Worm (Caenorhabditis elegans) whole organism, mixed stage, embryonic: ENCODE measurements around the gene W07G4.1.

Experiments
- M03D4.4 ChIP-seq: sonication (generic microtip); optimal IDR thresholded peaks from 2 replicates; lab custom pipeline; 2017; ENCODE audit warnings: mild to moderate bottlenecking, missing genetic modification characterization, missing compliant biosample characterization
- bed-3 ChIP-seq: fragments of 200-800 bp; sonication (Bioruptor generic); optimal IDR thresholded peaks from 3 replicates; lab custom pipeline; 2018; ENCODE audit warnings: mild to moderate bottlenecking, missing genetic modification characterization, moderate library complexity, missing compliant biosample characterization
- blmp-1 ChIP-seq: fragments of 150-350 bp; optimal IDR thresholded peaks from 2 replicates; lab custom pipeline; 2014; ENCODE audit warnings: missing biosample characterization, missing genetic modification characterization
- ceh-39 ChIP-seq: fragments of 150-350 bp; optimal IDR thresholded peaks from 2 replicates; lab custom pipeline; 2014; ENCODE audit warnings: missing biosample characterization, missing genetic modification characterization
- ceh-43 ChIP-seq: fragments of 200-800 bp; sonication (Bioruptor generic); optimal IDR thresholded peaks from 2 replicates; lab custom pipeline; 2018; ENCODE audit warnings: mild to moderate bottlenecking, missing genetic modification characterization, moderate library complexity, missing compliant biosample characterization
- ceh-83 ChIP-seq: fragments of 200-800 bp; sonication (Bioruptor generic); optimal IDR thresholded peaks from 2 replicates; lab custom pipeline; 2018; ENCODE audit warnings: mild to moderate bottlenecking, missing genetic modification characterization, missing compliant biosample characterization
- ces-1 ChIP-seq: fragments of 150-350 bp; optimal IDR thresholded peaks from 2 replicates; lab custom pipeline; 2014; ENCODE audit warnings: missing biosample characterization, missing genetic modification reagents, missing genetic modification characterization
- cnd-1 ChIP-seq: fragments of 200-800 bp; sonication (Bioruptor generic); optimal IDR thresholded peaks from 2 replicates; lab custom pipeline; 2018; ENCODE audit warnings: mild to moderate bottlenecking, missing genetic modification characterization, missing compliant biosample characterization
- drap-1 ChIP-seq: fragments of 200-800 bp; sonication (Bioruptor generic); optimal IDR thresholded peaks from 3 replicates; lab custom pipeline; 2018; ENCODE audit warnings: mild to moderate bottlenecking, missing genetic modification characterization, missing compliant biosample characterization
- elt-1 ChIP-seq: sonication (generic microtip); optimal IDR thresholded peaks from 2 replicates; lab custom pipeline; 2017; ENCODE audit warnings: missing genetic modification characterization, mild to moderate bottlenecking, missing compliant biosample characterization, antibody characterized with exemption, moderate library complexity, borderline replicate concordance; ENCODE audit not compliant: insufficient read depth
- elt-3 ChIP-seq: fragments of 150-350 bp; optimal IDR thresholded peaks from 2 replicates; lab custom pipeline; 2014; ENCODE audit warnings: missing biosample characterization, missing genetic modification characterization
- flh-1 ChIP-seq: fragments of 200-800 bp; sonication (Bioruptor generic); optimal IDR thresholded peaks from 2 replicates; lab custom pipeline; 2018; ENCODE audit warnings: mild to moderate bottlenecking, missing genetic modification characterization, moderate library complexity, missing compliant biosample characterization
- ham-2 ChIP-seq: fragments of 200-800 bp; sonication (Bioruptor generic); optimal IDR thresholded peaks from 2 replicates; lab custom pipeline; 2018; ENCODE audit warnings: mild to moderate bottlenecking, missing genetic modification characterization, missing compliant biosample characterization
- hlh-1 ChIP-seq: fragments of 150-350 bp; optimal IDR thresholded peaks from 2 replicates; lab custom pipeline; 2014; ENCODE audit warnings: missing biosample characterization, missing genetic modification reagents, missing genetic modification characterization
- lin-13 ChIP-seq: fragments of 150-350 bp; optimal IDR thresholded peaks from 2 replicates; lab custom pipeline; 2014; ENCODE audit warnings: missing biosample characterization, missing genetic modification characterization
- lsy-2 ChIP-seq: fragments of 150-350 bp; optimal IDR thresholded peaks from 2 replicates; lab custom pipeline; 2014; ENCODE audit warnings: missing biosample characterization, missing genetic modification characterization
- mab-5 ChIP-seq: fragments of 150-350 bp; optimal IDR thresholded peaks from 2 replicates; lab custom pipeline; 2014; ENCODE audit warnings: missing biosample characterization, missing genetic modification characterization
- mep-1 ChIP-seq: fragments of 150-350 bp; optimal IDR thresholded peaks from 2 replicates; lab custom pipeline; 2017; ENCODE audit warnings: missing biosample characterization, missing genetic modification reagents, missing genetic modification characterization, inconsistent platforms
- mls-2 ChIP-seq: sonication (generic microtip); optimal IDR thresholded peaks from 2 replicates; lab custom pipeline; 2016; ENCODE audit warnings: mild to moderate bottlenecking, missing genetic modification characterization, moderate library complexity, missing compliant biosample characterization
- nhr-12 ChIP-seq: fragments of 150-350 bp; optimal IDR thresholded peaks from 2 replicates; lab custom pipeline; 2014; ENCODE audit warnings: missing biosample characterization, missing genetic modification characterization
- nhr-2 ChIP-seq: fragments of 150-350 bp; optimal IDR thresholded peaks from 2 replicates; lab custom pipeline; 2014; ENCODE audit warnings: missing biosample characterization, missing genetic modification characterization
- nhr-237 ChIP-seq: fragments of 150-350 bp; optimal IDR thresholded peaks from 2 replicates; lab custom pipeline; 2014; ENCODE audit warnings: missing biosample characterization, missing genetic modification characterization
- nhr-28 ChIP-seq: fragments of 150-350 bp; optimal IDR thresholded peaks from 2 replicates; lab custom pipeline; 2014; ENCODE audit warnings: missing biosample characterization, missing genetic modification characterization
- pha-4 ChIP-seq: fragments of 150-350 bp; optimal IDR thresholded peaks from 2 replicates; lab custom pipeline; 2018; ENCODE audit warnings: missing biosample characterization, missing genetic modification reagents, missing genetic modification characterization
- sem-2 ChIP-seq: fragments of 200-800 bp; sonication (Bioruptor generic); optimal IDR thresholded peaks from 2 replicates; lab custom pipeline; 2018; ENCODE audit warnings: mild to moderate bottlenecking, missing genetic modification characterization, missing compliant biosample characterization
- sptf-1 ChIP-seq: sonication (generic microtip); optimal IDR thresholded peaks from 2 replicates; lab custom pipeline; 2017; ENCODE audit warnings: mild to moderate bottlenecking, missing genetic modification characterization, moderate library complexity, missing compliant biosample characterization
- tbx-8 ChIP-seq: fragments of 200-800 bp; sonication (Bioruptor generic); optimal IDR thresholded peaks from 2 replicates; lab custom pipeline; 2018; ENCODE audit warnings: mild to moderate bottlenecking, missing genetic modification characterization, moderate library complexity, missing compliant biosample characterization
- unc-120 ChIP-seq: sonication (generic microtip); optimal IDR thresholded peaks from 2 replicates; lab custom pipeline; 2017; ENCODE audit warnings: missing genetic modification characterization, missing compliant biosample characterization; ENCODE audit not compliant: poor library complexity, severe bottlenecking
- unc-39 ChIP-seq: fragments of 150-350 bp; optimal IDR thresholded peaks from 2 replicates; lab custom pipeline; 2014; ENCODE audit warnings: missing biosample characterization, missing genetic modification characterization
- unc-62 ChIP-seq: fragments of 150-350 bp; optimal IDR thresholded peaks from 2 replicates; lab custom pipeline; 2014; ENCODE audit warnings: missing biosample characterization, missing genetic modification reagents, missing genetic modification characterization
- zip-8 ChIP-seq: fragments of 150-350 bp; optimal IDR thresholded peaks from 2 replicates; lab custom pipeline; 2014; ENCODE audit warnings: missing biosample characterization, missing genetic modification characterization
- ztf-11 ChIP-seq: fragments of 150-350 bp; optimal IDR thresholded peaks from 2 replicates; lab custom pipeline; 2014; ENCODE audit warnings: missing biosample characterization, missing genetic modification characterization

Gene W07G4.1

DNA sequence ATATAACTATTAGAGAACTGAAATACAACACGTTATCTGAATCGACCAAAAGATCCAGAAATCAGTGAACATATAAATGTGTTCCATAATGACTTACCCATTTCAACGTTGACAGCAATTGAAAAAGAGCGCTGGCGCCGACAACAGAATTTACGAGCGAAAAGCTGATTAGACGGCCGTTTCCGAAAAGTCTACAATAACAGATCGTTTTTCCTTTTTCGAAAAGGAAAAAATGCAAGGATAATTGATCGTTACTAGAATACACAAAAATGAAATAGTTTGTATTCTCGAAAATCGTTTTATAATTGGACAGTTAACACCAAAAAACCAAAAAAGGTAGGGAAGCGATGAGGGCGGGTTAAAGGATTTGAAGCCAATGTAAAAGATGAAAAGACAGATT lies 20.3 kb downstream of the W07G4.1 start, which contains the start of gene srr-1:
Gene srr-1 (minus strand): TSS at position 101 of the 400 bp plus-strand sequence.
- TF ChIP-seq nhr-28 (no peak), mep-1 (tag; lab: Kevin White, UChicago) (no peak), pha-4 (tag; lab: Kevin White, UChicago) (no peak), nhr-237 (tag; lab: Kevin White, UChicago) (no peak), unc-120 (no peak), drap-1 (GFP tag; lab: Kevin White, UChicago) (no peak), mab-5 (tag; lab: Kevin White, UChicago) (no peak), lsy-2 (no peak), nhr-12 (tag; lab: Kevin White, UChicago) (no peak), flh-1 (GFP tag; lab: Kevin White, UChicago) (no peak), ztf-11 (no peak), bed-3 (no peak), hlh-1 (tag; lab: Kevin White, UChicago) (no peak), tbx-8 (GFP tag; lab: Kevin White, UChicago) (no peak), unc-39 (tag; lab: Kevin White, UChicago) (no peak), elt-1 (tag; lab: Kevin White, UChicago) (no peak), lin-13 (no peak), unc-62 (no peak), ceh-43 (GFP tag; lab: Kevin White, UChicago) (no peak), elt-3 (tag; lab: Kevin White, UChicago) (no peak)

DNA sequence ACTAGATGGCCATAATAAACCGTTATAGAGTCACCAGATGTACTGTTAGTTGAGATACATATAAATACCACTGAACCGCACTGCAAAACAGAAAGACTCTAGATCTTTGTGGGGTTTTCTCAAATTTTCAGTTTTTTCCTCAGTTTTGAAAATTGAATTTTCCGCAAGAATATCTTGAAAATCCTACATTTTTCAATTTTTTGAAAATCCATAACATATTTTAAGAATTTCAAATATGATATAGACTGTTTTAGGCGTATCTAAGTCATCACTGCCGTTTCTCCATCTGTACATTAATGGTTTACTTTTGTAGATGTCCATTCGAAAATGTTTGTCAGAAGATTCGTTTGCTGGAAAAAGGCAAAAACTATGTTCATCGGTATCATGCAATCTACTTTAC lies 28.5 kb downstream of the W07G4.1 start, which contains the start of gene F42E8.1:
Gene F42E8.1 (plus strand): TSS at position 301 of the 400 bp plus-strand sequence.
- TF ChIP-seq M03D4.4 (tag; lab: Kevin White, UChicago) (no peak), nhr-28 (no peak), ceh-83 (no peak), flh-1 (GFP tag; lab: Kevin White, UChicago) (no peak), sptf-1 (no peak), elt-1 (tag; lab: Kevin White, UChicago) (no peak), nhr-2 (no peak), cnd-1 (tag; lab: Kevin White, UChicago) (no peak), hlh-1 (tag; lab: Kevin White, UChicago) (no peak), unc-120 (no peak), mls-2 (tag; lab: Kevin White, UChicago) (no peak), ceh-39 (tag; lab: Kevin White, UChicago) (no peak), lsy-2 (no peak), mab-5 (tag; lab: Kevin White, UChicago) (no peak), bed-3 (no peak), ham-2 (no peak), unc-39 (tag; lab: Kevin White, UChicago) (no peak)

DNA sequence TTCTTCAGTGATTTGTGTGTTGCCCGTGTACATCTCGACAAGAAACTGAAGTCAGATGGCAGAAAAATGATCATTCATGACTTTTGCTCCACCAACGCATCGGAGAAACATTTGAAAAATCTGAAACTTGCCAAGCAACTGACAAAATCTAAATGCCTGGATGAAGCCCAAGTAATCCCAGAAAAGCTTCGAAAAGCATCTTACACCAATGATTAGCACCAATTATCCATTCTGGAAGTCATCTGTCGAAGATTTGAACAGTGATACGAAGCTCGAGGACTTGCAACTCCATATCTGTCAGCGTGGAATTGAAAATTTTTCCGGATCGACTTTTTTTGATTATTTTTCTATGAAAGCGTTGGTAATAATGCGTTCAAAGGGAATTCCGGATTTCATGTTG lies 30.1 kb downstream of the W07G4.1 start:
- TF ChIP-seq ztf-11 (no peak), lin-13 (no peak), lsy-2 (no peak), hlh-1 (tag; lab: Kevin White, UChicago) (no peak), nhr-12 (tag; lab: Kevin White, UChicago) (no peak), bed-3 (no peak), ham-2 (no peak)

DNA sequence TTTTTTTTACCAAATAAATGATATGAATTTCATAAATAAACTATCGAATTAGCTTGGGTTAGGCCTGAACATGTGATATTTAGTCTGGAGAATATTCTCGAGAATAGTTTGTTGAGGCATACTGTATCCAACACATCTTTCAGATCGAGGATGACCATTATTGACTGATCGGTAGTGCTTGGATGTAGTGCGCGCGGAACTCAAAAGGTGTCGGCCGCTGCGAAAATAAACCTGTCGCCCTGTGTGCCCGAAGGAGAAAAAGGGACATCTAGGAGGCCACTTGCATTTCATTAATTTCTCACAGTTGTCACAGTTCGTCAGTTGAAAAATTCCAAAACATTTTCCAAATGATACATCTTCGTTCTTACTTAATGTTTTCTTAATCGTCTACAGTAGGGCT lies 30.8 kb downstream of the W07G4.1 start:
- no peak for TF ChIP-seq blmp-1 (tag; lab: Kevin White, UChicago)
- TF ChIP-seq zip-8: no peak
- TF ChIP-seq lsy-2: no peak
- no peak for TF ChIP-seq ztf-11
- no peak for TF ChIP-seq mab-5 (tag; lab: Kevin White, UChicago)

DNA sequence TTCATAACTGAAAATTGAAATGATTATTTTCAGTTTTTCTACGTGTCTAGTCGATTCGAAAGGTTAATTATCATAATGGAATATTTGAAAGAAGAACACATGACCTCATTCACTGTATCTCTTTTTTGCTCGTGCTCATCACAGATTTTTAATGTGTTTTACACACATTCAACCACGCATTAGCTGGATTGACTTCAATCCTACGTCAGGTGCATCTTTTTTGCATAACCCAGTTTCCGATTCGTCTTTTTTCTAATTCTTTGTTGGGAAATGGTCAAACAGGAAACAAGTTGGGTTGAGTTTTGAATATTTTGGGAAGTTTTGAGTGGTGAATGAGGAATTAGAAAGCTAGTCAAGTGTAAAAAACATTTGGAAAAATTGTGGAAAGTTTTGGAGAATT lies 37.0 kb downstream of the W07G4.1 start:
- TF ChIP-seq drap-1 (GFP tag; lab: Kevin White, UChicago) (no peak), lsy-2 (no peak), blmp-1 (tag; lab: Kevin White, UChicago) (no peak), sem-2 (no peak), ces-1 (no peak), bed-3 (no peak)
